Worm (Caenorhabditis elegans) whole organism, mixed stage, embryonic: ENCODE data around the gene cyp-23A1.

Source experiments
- M03D4.4 ChIP-seq: sonication (generic microtip); optimal IDR thresholded peaks from 2 replicates; lab custom pipeline; 2017; ENCODE audit warnings: mild to moderate bottlenecking, missing genetic modification characterization, missing compliant biosample characterization
- ces-1 ChIP-seq: fragments of 150-350 bp; optimal IDR thresholded peaks from 2 replicates; lab custom pipeline; 2014; ENCODE audit warnings: missing biosample characterization, missing genetic modification reagents, missing genetic modification characterization
- elt-1 ChIP-seq: sonication (generic microtip); optimal IDR thresholded peaks from 2 replicates; lab custom pipeline; 2017; ENCODE audit warnings: missing genetic modification characterization, mild to moderate bottlenecking, missing compliant biosample characterization, antibody characterized with exemption, moderate library complexity, borderline replicate concordance; ENCODE audit not compliant: insufficient read depth
- elt-3 ChIP-seq: fragments of 150-350 bp; optimal IDR thresholded peaks from 2 replicates; lab custom pipeline; 2014; ENCODE audit warnings: missing biosample characterization, missing genetic modification characterization
- flh-1 ChIP-seq: fragments of 200-800 bp; sonication (Bioruptor generic); optimal IDR thresholded peaks from 2 replicates; lab custom pipeline; 2018; ENCODE audit warnings: mild to moderate bottlenecking, missing genetic modification characterization, moderate library complexity, missing compliant biosample characterization
- ham-2 ChIP-seq: fragments of 200-800 bp; sonication (Bioruptor generic); optimal IDR thresholded peaks from 2 replicates; lab custom pipeline; 2018; ENCODE audit warnings: mild to moderate bottlenecking, missing genetic modification characterization, missing compliant biosample characterization
- lsy-2 ChIP-seq: fragments of 150-350 bp; optimal IDR thresholded peaks from 2 replicates; lab custom pipeline; 2014; ENCODE audit warnings: missing biosample characterization, missing genetic modification characterization
- mep-1 ChIP-seq: fragments of 150-350 bp; optimal IDR thresholded peaks from 2 replicates; lab custom pipeline; 2017; ENCODE audit warnings: missing biosample characterization, missing genetic modification reagents, missing genetic modification characterization, inconsistent platforms
- nhr-237 ChIP-seq: fragments of 150-350 bp; optimal IDR thresholded peaks from 2 replicates; lab custom pipeline; 2014; ENCODE audit warnings: missing biosample characterization, missing genetic modification characterization
- sem-2 ChIP-seq: fragments of 200-800 bp; sonication (Bioruptor generic); optimal IDR thresholded peaks from 2 replicates; lab custom pipeline; 2018; ENCODE audit warnings: mild to moderate bottlenecking, missing genetic modification characterization, missing compliant biosample characterization
- tbx-8 ChIP-seq: fragments of 200-800 bp; sonication (Bioruptor generic); optimal IDR thresholded peaks from 2 replicates; lab custom pipeline; 2018; ENCODE audit warnings: mild to moderate bottlenecking, missing genetic modification characterization, moderate library complexity, missing compliant biosample characterization
- unc-39 ChIP-seq: fragments of 150-350 bp; optimal IDR thresholded peaks from 2 replicates; lab custom pipeline; 2014; ENCODE audit warnings: missing biosample characterization, missing genetic modification characterization

Gene cyp-23A1

ce11 chrII:4560068-4560467 is 48.1 kb downstream of the cyp-23A1 start, which contains the start of gene M03A1.8:
TSS of gene M03A1.8 (plus strand) at chrII:4560336.
- TF ChIP-seq elt-1 (tag; lab: Kevin White, UChicago) (peak; percentile 61), tbx-8 (no peak), unc-39 (tag; lab: Kevin White, UChicago) (no peak)

DNA sequence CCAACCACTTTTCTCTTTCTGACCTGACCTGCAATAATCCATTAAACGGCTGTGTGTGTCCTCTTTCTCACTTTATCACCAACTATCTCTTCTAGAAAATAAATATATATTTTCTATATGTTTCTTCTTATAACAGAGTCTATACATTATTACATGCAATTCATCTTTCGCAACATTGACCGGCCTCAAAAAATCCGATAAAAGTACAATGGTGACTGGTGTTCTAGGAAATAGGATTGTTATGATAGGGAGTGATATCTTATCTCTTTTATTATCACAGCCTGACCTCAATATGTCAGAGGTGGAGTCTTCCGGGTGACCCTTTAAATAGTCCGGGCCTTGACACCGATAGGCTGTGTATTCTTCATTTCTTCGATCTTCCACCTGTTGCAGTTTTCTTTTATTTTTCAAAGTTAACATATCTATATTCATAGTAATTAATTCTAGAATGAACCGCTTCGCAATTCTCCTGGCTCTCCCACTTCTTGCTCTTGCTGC is 50.5 kb downstream of the cyp-23A1 start, which contains the start of gene dao-2:
TSS of gene dao-2 (plus strand) at position 448 of the 498 bp plus-strand sequence.
- TF ChIP-seq elt-3 (tag; lab: Kevin White, UChicago) = peak; percentile 84
- TF ChIP-seq lsy-2 (tag; lab: Kevin White, UChicago) = no peak
- no peak for TF ChIP-seq mep-1 (tag; lab: Kevin White, UChicago)
- TF ChIP-seq nhr-237 (tag; lab: Kevin White, UChicago) = no peak

- TF ChIP-seq ces-1 (GFP tag; lab: Kevin White, UChicago) (no peak), tbx-8 (no peak), sem-2 (GFP tag; lab: Kevin White, UChicago) (no peak), elt-1 (tag; lab: Kevin White, UChicago) (no peak), M03D4.4 (tag; lab: Kevin White, UChicago) (no peak), flh-1 (GFP tag; lab: Kevin White, UChicago) (no peak), ham-2 (GFP tag; lab: Kevin White, UChicago) (no peak)
- TF ChIP-seq, all 35 proteins: peak for 0
Measured at ce11 chrII:4565205-4565604, 53.2 kb downstream of the cyp-23A1 start.
